Fruit fly (Drosophila melanogaster) whole organism, pupa: ENCODE results near the gene CG13606.

Source experiments
- CG10348 ChIP-seq: fragments of 200-800 bp; sonication (Bioruptor generic); IDR thresholded peaks from 2 replicates; pipeline ENCODE4 v1.3.6; 2022; ENCODE audit warnings: missing biosample characterization, missing genetic modification characterization
- CG14655 ChIP-seq: fragments of 200-800 bp; sonication (Bioruptor generic); optimal IDR thresholded peaks from 3 replicates; lab custom pipeline; 2017; ENCODE audit warnings: mild to moderate bottlenecking, missing biosample characterization, missing genetic modification reagents, missing genetic modification characterization
- CG32121 ChIP-seq: fragments of 200-800 bp; sonication (Bioruptor generic); IDR thresholded peaks from 2 replicates; pipeline ENCODE4 v1.3.6; 2022; ENCODE audit warnings: missing biosample characterization, missing genetic modification characterization
- CG34367 ChIP-seq: fragments of 200-800 bp; sonication (Bioruptor generic); optimal IDR thresholded peaks from 2 replicates; lab custom pipeline; 2018; ENCODE audit warnings: missing biosample characterization, mild to moderate bottlenecking, missing genetic modification characterization
- CG8301 ChIP-seq: fragments of 200-800 bp; sonication (Bioruptor generic); optimal IDR thresholded peaks from 2 replicates; lab custom pipeline; 2018; ENCODE audit warnings: missing biosample characterization, mild to moderate bottlenecking, missing genetic modification characterization
- CG9948 ChIP-seq: fragments of 200-800 bp; sonication (Bioruptor generic); optimal IDR thresholded peaks from 2 replicates; lab custom pipeline; 2018; ENCODE audit warnings: missing biosample characterization, mild to moderate bottlenecking, missing genetic modification characterization, moderate library complexity
- EcR ChIP-seq: fragments of 200-800 bp; sonication (Bioruptor generic); optimal IDR thresholded peaks from 3 replicates; lab custom pipeline; 2019; ENCODE audit warnings: missing biosample characterization, missing genetic modification characterization, mild to moderate bottlenecking, moderate library complexity, missing genetic modification reagents
- Ets98B ChIP-seq: fragments of 200-800 bp; sonication (Bioruptor generic); IDR thresholded peaks from 2 replicates; pipeline ENCODE4 v1.3.6; 2022; ENCODE audit warnings: missing biosample characterization, missing genetic modification characterization
- Pif1A ChIP-seq: fragments of 200-800 bp; sonication (Bioruptor generic); optimal IDR thresholded peaks from 3 replicates; lab custom pipeline; 2016; ENCODE audit warnings: missing biosample characterization, missing genetic modification characterization
- Pif1B ChIP-seq: fragments of 200-800 bp; sonication (Bioruptor generic); optimal IDR thresholded peaks from 3 replicates; lab custom pipeline; 2016; ENCODE audit warnings: missing biosample characterization, missing genetic modification characterization
- Snoo ChIP-seq: fragments of 200-800 bp; sonication (Bioruptor generic); optimal IDR thresholded peaks from 3 replicates; lab custom pipeline; 2017; ENCODE audit warnings: missing biosample characterization, mild to moderate bottlenecking, missing genetic modification characterization, inconsistent platforms
- rn ChIP-seq: fragments of 200-800 bp; sonication (Bioruptor generic); IDR thresholded peaks from 2 replicates; pipeline ENCODE4 v1.3.6; 2022; ENCODE audit warnings: missing biosample characterization, missing genetic modification characterization

- no peak for TF ChIP-seq CG34367 (tag; lab: Kevin White, UChicago)
- no peak for TF ChIP-seq rn (GFP tag; lab: Robert Waterston, UW)
- peak; percentile 48; the same call in 1 of the 2 replicates for TF ChIP-seq Ets98B (GFP tag; lab: Robert Waterston, UW)
- peak; percentile 31 for TF ChIP-seq EcR (GFP tag; lab: Kevin White, UChicago)
- no peak for TF ChIP-seq Pif1B (GFP tag; lab: Kevin White, UChicago)
- no peak for TF ChIP-seq CG10348 (GFP tag; lab: Robert Waterston, UW)
- peak; percentile 12 for TF ChIP-seq Pif1A (GFP tag; lab: Kevin White, UChicago)
- TF ChIP-seq CG32121 (GFP tag; lab: Robert Waterston, UW), result peak; percentile 43; the same call in 1 of the 2 replicates
- TF ChIP-seq CG14655 (GFP tag; lab: Kevin White, UChicago), result no peak
- TF ChIP-seq CG9948 (tag; lab: Kevin White, UChicago), result no peak
- no peak for TF ChIP-seq CG8301 (tag; lab: Kevin White, UChicago)
- peak; percentile 40 for TF ChIP-seq Snoo (tag; lab: Kevin White, UChicago)
Observed at dm6 chr3R:24218565-24218964, 46.1 kb downstream of the CG13606 start, which contains the start of gene CG17786.
